Worm (Caenorhabditis elegans) whole organism, mixed stage, embryonic: ENCODE data around the gene ppt-1.
A peak's percentile ranks its signal among the peaks of the same experiment; 100 is the strongest.
"Not testable (repeated sequence)": the region's sequence is repeated elsewhere in the genome, so short reads cannot be mapped to it uniquely, and the experiment has no call there.

Experiments used
- bed-3 ChIP-seq: fragments of 200-800 bp; sonication (Bioruptor generic); optimal IDR thresholded peaks from 3 replicates; lab custom pipeline; 2018; ENCODE audit warnings: mild to moderate bottlenecking, missing genetic modification characterization, moderate library complexity, missing compliant biosample characterization
- blmp-1 ChIP-seq: fragments of 150-350 bp; optimal IDR thresholded peaks from 2 replicates; lab custom pipeline; 2014; ENCODE audit warnings: missing biosample characterization, missing genetic modification characterization
- ces-1 ChIP-seq: fragments of 150-350 bp; optimal IDR thresholded peaks from 2 replicates; lab custom pipeline; 2014; ENCODE audit warnings: missing biosample characterization, missing genetic modification reagents, missing genetic modification characterization
- cnd-1 ChIP-seq: fragments of 200-800 bp; sonication (Bioruptor generic); optimal IDR thresholded peaks from 2 replicates; lab custom pipeline; 2018; ENCODE audit warnings: mild to moderate bottlenecking, missing genetic modification characterization, missing compliant biosample characterization
- elt-1 ChIP-seq: sonication (generic microtip); optimal IDR thresholded peaks from 2 replicates; lab custom pipeline; 2017; ENCODE audit warnings: missing genetic modification characterization, mild to moderate bottlenecking, missing compliant biosample characterization, antibody characterized with exemption, moderate library complexity, borderline replicate concordance; ENCODE audit not compliant: insufficient read depth
- ham-2 ChIP-seq: fragments of 200-800 bp; sonication (Bioruptor generic); optimal IDR thresholded peaks from 2 replicates; lab custom pipeline; 2018; ENCODE audit warnings: mild to moderate bottlenecking, missing genetic modification characterization, missing compliant biosample characterization
- hlh-1 ChIP-seq: fragments of 150-350 bp; optimal IDR thresholded peaks from 2 replicates; lab custom pipeline; 2014; ENCODE audit warnings: missing biosample characterization, missing genetic modification reagents, missing genetic modification characterization
- lin-13 ChIP-seq: fragments of 150-350 bp; optimal IDR thresholded peaks from 2 replicates; lab custom pipeline; 2014; ENCODE audit warnings: missing biosample characterization, missing genetic modification characterization
- lin-32 ChIP-seq: fragments of 200-800 bp; sonication (Bioruptor generic); optimal IDR thresholded peaks from 2 replicates; lab custom pipeline; 2018; ENCODE audit warnings: mild to moderate bottlenecking, missing genetic modification characterization, missing compliant biosample characterization
- lsy-2 ChIP-seq: fragments of 150-350 bp; optimal IDR thresholded peaks from 2 replicates; lab custom pipeline; 2014; ENCODE audit warnings: missing biosample characterization, missing genetic modification characterization
- mab-5 ChIP-seq: fragments of 150-350 bp; optimal IDR thresholded peaks from 2 replicates; lab custom pipeline; 2014; ENCODE audit warnings: missing biosample characterization, missing genetic modification characterization
- mep-1 ChIP-seq: fragments of 150-350 bp; optimal IDR thresholded peaks from 2 replicates; lab custom pipeline; 2017; ENCODE audit warnings: missing biosample characterization, missing genetic modification reagents, missing genetic modification characterization, inconsistent platforms
- nhr-12 ChIP-seq: fragments of 150-350 bp; optimal IDR thresholded peaks from 2 replicates; lab custom pipeline; 2014; ENCODE audit warnings: missing biosample characterization, missing genetic modification characterization
- nhr-2 ChIP-seq: fragments of 150-350 bp; optimal IDR thresholded peaks from 2 replicates; lab custom pipeline; 2014; ENCODE audit warnings: missing biosample characterization, missing genetic modification characterization
- nhr-237 ChIP-seq: fragments of 150-350 bp; optimal IDR thresholded peaks from 2 replicates; lab custom pipeline; 2014; ENCODE audit warnings: missing biosample characterization, missing genetic modification characterization
- nhr-28 ChIP-seq: fragments of 150-350 bp; optimal IDR thresholded peaks from 2 replicates; lab custom pipeline; 2014; ENCODE audit warnings: missing biosample characterization, missing genetic modification characterization
- nhr-76 ChIP-seq: sonication (generic microtip); optimal IDR thresholded peaks from 2 replicates; lab custom pipeline; 2017; ENCODE audit warnings: missing biosample characterization, missing genetic modification characterization
- sem-2 ChIP-seq: fragments of 200-800 bp; sonication (Bioruptor generic); optimal IDR thresholded peaks from 2 replicates; lab custom pipeline; 2018; ENCODE audit warnings: mild to moderate bottlenecking, missing genetic modification characterization, missing compliant biosample characterization
- snpc-4 ChIP-seq: fragments of 150-350 bp; optimal IDR thresholded peaks from 2 replicates; lab custom pipeline; 2014; ENCODE audit warnings: missing biosample characterization, missing genetic modification characterization
- tbx-8 ChIP-seq: fragments of 200-800 bp; sonication (Bioruptor generic); optimal IDR thresholded peaks from 2 replicates; lab custom pipeline; 2018; ENCODE audit warnings: mild to moderate bottlenecking, missing genetic modification characterization, moderate library complexity, missing compliant biosample characterization
- unc-120 ChIP-seq: sonication (generic microtip); optimal IDR thresholded peaks from 2 replicates; lab custom pipeline; 2017; ENCODE audit warnings: missing genetic modification characterization, missing compliant biosample characterization; ENCODE audit not compliant: poor library complexity, severe bottlenecking
- unc-39 ChIP-seq: fragments of 150-350 bp; optimal IDR thresholded peaks from 2 replicates; lab custom pipeline; 2014; ENCODE audit warnings: missing biosample characterization, missing genetic modification characterization
- unc-62 ChIP-seq: fragments of 150-350 bp; optimal IDR thresholded peaks from 2 replicates; lab custom pipeline; 2014; ENCODE audit warnings: missing biosample characterization, missing genetic modification reagents, missing genetic modification characterization
- zip-8 ChIP-seq: fragments of 150-350 bp; optimal IDR thresholded peaks from 2 replicates; lab custom pipeline; 2014; ENCODE audit warnings: missing biosample characterization, missing genetic modification characterization
- ztf-11 ChIP-seq: fragments of 150-350 bp; optimal IDR thresholded peaks from 2 replicates; lab custom pipeline; 2014; ENCODE audit warnings: missing biosample characterization, missing genetic modification characterization

ppt-1 gene

ce11 chrV:6602556-6603062 lies 23.5 kb downstream of the ppt-1 start, which contains the start of gene ZK1055.6:
ZK1055.6 (minus strand) TSS chrV:6602606.
- TF ChIP-seq snpc-4 = no peak
- no peak for TF ChIP-seq nhr-28 (tag; lab: Kevin White, UChicago)
- no peak for TF ChIP-seq ham-2 (GFP tag; lab: Kevin White, UChicago)
- no peak for TF ChIP-seq cnd-1 (tag; lab: Kevin White, UChicago)
- no peak for TF ChIP-seq lin-32 (GFP tag; lab: Kevin White, UChicago)
- no peak for TF ChIP-seq mab-5 (tag; lab: Kevin White, UChicago)
- no peak for TF ChIP-seq tbx-8
- no peak for TF ChIP-seq unc-120 (tag; lab: Kevin White, UChicago)
- no peak for TF ChIP-seq sem-2
- TF ChIP-seq ztf-11 (tag; lab: Kevin White, UChicago) = no peak
- no peak for TF ChIP-seq zip-8 (tag; lab: Kevin White, UChicago)
- no peak for TF ChIP-seq nhr-76 (tag; lab: Kevin White, UChicago)
- no peak for TF ChIP-seq ces-1 (GFP tag; lab: Kevin White, UChicago)
- TF ChIP-seq lsy-2 (tag; lab: Kevin White, UChicago) = no peak
- TF ChIP-seq unc-62 = no peak
- TF ChIP-seq hlh-1 (tag; lab: Kevin White, UChicago) = no peak

ce11 chrV:6593700-6594244 lies 32.4 kb downstream of the ppt-1 start, which contains the start of gene hcp-1:
hcp-1 (plus strand) TSS chrV:6594194.
- peak; percentile 32 for TF ChIP-seq hlh-1 (tag; lab: Kevin White, UChicago)
- no peak for TF ChIP-seq nhr-12 (tag; lab: Kevin White, UChicago)
- no peak for TF ChIP-seq sem-2
- TF ChIP-seq mep-1 (tag; lab: Kevin White, UChicago) = peak; percentile 39
- no peak for TF ChIP-seq lin-32 (GFP tag; lab: Kevin White, UChicago)
- no peak for TF ChIP-seq unc-62
- TF ChIP-seq lin-13 = peak; percentile 2

- no peak for TF ChIP-seq nhr-12 (tag; lab: Kevin White, UChicago)
- no peak for TF ChIP-seq elt-1
- TF ChIP-seq nhr-28 (tag; lab: Kevin White, UChicago) = no peak
- TF ChIP-seq nhr-2 (tag; lab: Kevin White, UChicago) = no peak
- TF ChIP-seq unc-39 (tag; lab: Kevin White, UChicago) = no peak
Measured at ce11 chrV:6590283-6590682, 35.9 kb downstream of the ppt-1 start, which contains the start of gene ZK1055.2. ZK1055.2 (plus strand) TSS chrV:6590583.

- TF ChIP-seq snpc-4; ztf-11 (tag; lab: Kevin White, UChicago); ces-1 (GFP tag; lab: Kevin White, UChicago): not testable (repeated sequence)
Measured at ce11 chrV:6581762-6582161, 44.4 kb downstream of the ppt-1 start, which contains the start of gene ZK1055.4. ZK1055.4 (plus strand) TSS chrV:6582062.

ce11 chrV:6579992-6580391 lies 46.2 kb downstream of the ppt-1 start, which contains the start of gene EGAP9.3:
EGAP9.3 (minus strand) TSS chrV:6580122.
- TF ChIP-seq zip-8 (tag; lab: Kevin White, UChicago) (no peak), bed-3 (no peak), ces-1 (GFP tag; lab: Kevin White, UChicago) (no peak), nhr-76 (tag; lab: Kevin White, UChicago) (no peak), ztf-11 (tag; lab: Kevin White, UChicago) (no peak), nhr-237 (tag; lab: Kevin White, UChicago) (no peak), mep-1 (tag; lab: Kevin White, UChicago) (no peak), ham-2 (GFP tag; lab: Kevin White, UChicago) (no peak)

ce11 chrV:6576567-6576966 lies 49.6 kb downstream of the ppt-1 start, which contains the start of gene EGAP9.4:
EGAP9.4 (plus strand) TSS chrV:6576867.
- TF ChIP-seq elt-1 = peak; percentile 28
- no peak for TF ChIP-seq mab-5 (tag; lab: Kevin White, UChicago)
- no peak for TF ChIP-seq lin-13
- no peak for TF ChIP-seq blmp-1
- no peak for TF ChIP-seq sem-2
